Worm (Caenorhabditis elegans): ENCODE data around the gene msp-49.

Gene msp-49

ce11 chrII:5171610-5172009 lies 22.6 kb upstream of the msp-49 start, which contains the start of gene C27D6.15:
C27D6.15 (plus strand) TSS chrII:5171910.
- no peak for TF ChIP-seq klf-2 (GFP tag; conservative IDR thresholded peaks at IDR 0.05)
- no peak for TF ChIP-seq ztf-29 (GFP tag; IDR thresholded peaks at IDR 0.05)
- no peak for TF ChIP-seq ref-1 (GFP tag; conservative IDR thresholded peaks at IDR 0.05)
- no peak for TF ChIP-seq T22C8.4 (GFP tag; IDR thresholded peaks at IDR 0.05)
- no peak for TF ChIP-seq ztf-23 (GFP tag; IDR thresholded peaks at IDR 0.05)
- no peak for TF ChIP-seq flt-1 (GFP tag; IDR thresholded peaks at IDR 0.05)
- TF ChIP-seq med-1 (GFP tag; optimal IDR thresholded peaks at IDR 0.05; ENCODE audit: insufficient read depth) = no peak
- no peak for TF ChIP-seq cog-1 (tag; optimal IDR thresholded peaks at IDR 0.05)
- no peak for TF ChIP-seq tab-1 (GFP tag; IDR thresholded peaks at IDR 0.05)

DNA sequence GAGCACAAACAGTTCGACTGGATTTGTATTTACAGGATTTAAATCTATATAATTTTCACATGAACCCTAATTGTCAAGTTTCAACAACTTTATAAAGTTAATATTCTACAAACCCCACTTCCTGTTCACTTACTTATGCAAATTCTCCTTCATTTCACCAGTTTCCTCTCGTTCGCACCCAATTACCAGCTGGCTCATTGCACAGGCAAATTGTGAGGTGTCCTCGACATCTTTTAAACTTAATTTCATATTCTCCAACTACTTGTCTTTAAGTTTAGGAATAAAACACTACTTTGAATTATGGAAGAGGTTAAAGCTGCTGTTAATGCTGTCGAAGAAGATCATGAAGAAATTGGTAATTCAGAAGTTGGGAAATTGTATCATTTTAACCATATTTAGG lies 21.7 kb upstream of the msp-49 start, which contains the start of gene C27D6.1:
TSS of gene C27D6.1 (plus strand) at position 301 of the 400 bp plus-strand sequence.
- TF ChIP-seq klf-2 (GFP tag; conservative IDR thresholded peaks at IDR 0.05) (no peak), T22C8.4 (GFP tag; IDR thresholded peaks at IDR 0.05) (no peak), ref-1 (GFP tag; conservative IDR thresholded peaks at IDR 0.05) (no peak), ztf-29 (GFP tag; IDR thresholded peaks at IDR 0.05) (no peak), cog-1 (tag; optimal IDR thresholded peaks at IDR 0.05) (no peak)

- TF ChIP-seq ref-1 (GFP tag; conservative IDR thresholded peaks at IDR 0.05) (no peak), ztf-23 (GFP tag; IDR thresholded peaks at IDR 0.05) (no peak), klf-2 (GFP tag; conservative IDR thresholded peaks at IDR 0.05) (no peak), med-1 (GFP tag; optimal IDR thresholded peaks at IDR 0.05; ENCODE audit: insufficient read depth) (no peak), flt-1 (GFP tag; IDR thresholded peaks at IDR 0.05) (no peak), T22C8.4 (GFP tag; IDR thresholded peaks at IDR 0.05) (no peak), cog-1 (tag; optimal IDR thresholded peaks at IDR 0.05) (no peak), tab-1 (GFP tag; IDR thresholded peaks at IDR 0.05) (no peak), ztf-29 (GFP tag; IDR thresholded peaks at IDR 0.05) (no peak)
Measured at ce11 chrII:5174370-5174769, 19.8 kb upstream of the msp-49 start, which contains the start of gene C27D6.3. C27D6.3 (minus strand) TSS chrII:5174470.

DNA sequence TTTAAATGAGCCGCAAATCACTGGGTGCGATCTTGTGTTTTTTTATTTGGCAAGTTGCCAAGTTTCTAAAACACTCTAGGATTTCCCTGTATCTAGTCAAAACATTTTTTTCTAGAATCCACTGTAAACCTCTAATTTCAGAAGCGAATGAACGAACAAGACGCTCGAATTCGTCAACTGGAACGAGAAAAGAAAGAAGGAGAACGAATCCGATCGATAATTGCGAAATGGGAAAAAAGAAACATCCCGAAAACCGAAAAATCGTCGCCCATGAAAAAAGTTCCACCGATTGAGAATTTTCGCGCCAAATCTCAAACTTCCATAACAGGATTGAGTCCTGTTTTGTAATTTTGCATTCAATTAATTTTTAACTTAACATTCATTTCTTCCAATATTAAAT lies 17.2 kb upstream of the msp-49 start:
- TF ChIP-seq cog-1 (tag; optimal IDR thresholded peaks at IDR 0.05) (no peak), tab-1 (GFP tag; IDR thresholded peaks at IDR 0.05) (no peak), ref-1 (GFP tag; conservative IDR thresholded peaks at IDR 0.05) (no peak), T22C8.4 (GFP tag; IDR thresholded peaks at IDR 0.05) (no peak), med-1 (GFP tag; optimal IDR thresholded peaks at IDR 0.05; ENCODE audit: insufficient read depth) (no peak), ztf-29 (GFP tag; IDR thresholded peaks at IDR 0.05) (no peak), ztf-23 (GFP tag; IDR thresholded peaks at IDR 0.05) (no peak), flt-1 (GFP tag; IDR thresholded peaks at IDR 0.05) (no peak), klf-2 (GFP tag; conservative IDR thresholded peaks at IDR 0.05) (no peak)

- TF ChIP-seq flt-1 (GFP tag; IDR thresholded peaks at IDR 0.05) (no peak), T22C8.4 (GFP tag; IDR thresholded peaks at IDR 0.05) (no peak), tab-1 (GFP tag; IDR thresholded peaks at IDR 0.05) (no peak), med-1 (GFP tag; optimal IDR thresholded peaks at IDR 0.05; ENCODE audit: insufficient read depth) (no peak), cog-1 (tag; optimal IDR thresholded peaks at IDR 0.05) (no peak), klf-2 (GFP tag; conservative IDR thresholded peaks at IDR 0.05) (no peak), ztf-29 (GFP tag; IDR thresholded peaks at IDR 0.05) (no peak), ref-1 (GFP tag; conservative IDR thresholded peaks at IDR 0.05) (no peak), ztf-23 (GFP tag; IDR thresholded peaks at IDR 0.05) (no peak)
Measured at ce11 chrII:5177902-5178301, 16.3 kb upstream of the msp-49 start, which contains the start of gene C27D6.12. C27D6.12 (minus strand) TSS chrII:5178002.

ce11 chrII:5178609-5179008 lies 15.6 kb upstream of the msp-49 start:
- TF ChIP-seq med-1 (GFP tag; optimal IDR thresholded peaks at IDR 0.05; ENCODE audit: insufficient read depth) (no peak), ztf-23 (GFP tag; IDR thresholded peaks at IDR 0.05) (no peak), ref-1 (GFP tag; conservative IDR thresholded peaks at IDR 0.05) (no peak), cog-1 (tag; optimal IDR thresholded peaks at IDR 0.05) (no peak), klf-2 (GFP tag; conservative IDR thresholded peaks at IDR 0.05) (no peak), tab-1 (GFP tag; IDR thresholded peaks at IDR 0.05) (no peak), T22C8.4 (GFP tag; IDR thresholded peaks at IDR 0.05) (no peak), ztf-29 (GFP tag; IDR thresholded peaks at IDR 0.05) (no peak), flt-1 (GFP tag; IDR thresholded peaks at IDR 0.05) (no peak)

- TF ChIP-seq klf-2 (GFP tag; conservative IDR thresholded peaks at IDR 0.05) (no peak), cog-1 (tag; optimal IDR thresholded peaks at IDR 0.05) (no peak), T22C8.4 (GFP tag; IDR thresholded peaks at IDR 0.05) (no peak), ztf-23 (GFP tag; IDR thresholded peaks at IDR 0.05) (no peak), ref-1 (GFP tag; conservative IDR thresholded peaks at IDR 0.05) (no peak), tab-1 (GFP tag; IDR thresholded peaks at IDR 0.05) (no peak), med-1 (GFP tag; optimal IDR thresholded peaks at IDR 0.05; ENCODE audit: insufficient read depth) (no peak), ztf-29 (GFP tag; IDR thresholded peaks at IDR 0.05) (no peak), flt-1 (GFP tag; IDR thresholded peaks at IDR 0.05) (no peak)
Measured at ce11 chrII:5180272-5180671, 13.9 kb upstream of the msp-49 start.

- TF ChIP-seq T22C8.4 (GFP tag; IDR thresholded peaks at IDR 0.05) (no peak), klf-2 (GFP tag; conservative IDR thresholded peaks at IDR 0.05) (no peak), med-1 (GFP tag; optimal IDR thresholded peaks at IDR 0.05; ENCODE audit: insufficient read depth) (peak; percentile 10), ztf-29 (GFP tag; IDR thresholded peaks at IDR 0.05) (no peak), cog-1 (tag; optimal IDR thresholded peaks at IDR 0.05) (peak; percentile 53), flt-1 (GFP tag; IDR thresholded peaks at IDR 0.05) (peak; percentile 68; the same call in 1 of the 2 replicates), ztf-23 (GFP tag; IDR thresholded peaks at IDR 0.05) (no peak), tab-1 (GFP tag; IDR thresholded peaks at IDR 0.05) (no peak)
Measured at ce11 chrII:5181497-5181896, 12.7 kb upstream of the msp-49 start.

ce11 chrII:5182451-5182850 lies 11.7 kb upstream of the msp-49 start:
- TF ChIP-seq flt-1 (GFP tag; IDR thresholded peaks at IDR 0.05) (no peak; the same call in 1 of the 2 replicates), med-1 (GFP tag; optimal IDR thresholded peaks at IDR 0.05; ENCODE audit: insufficient read depth) (no peak), ztf-29 (GFP tag; IDR thresholded peaks at IDR 0.05) (no peak), ref-1 (GFP tag; conservative IDR thresholded peaks at IDR 0.05) (no peak), klf-2 (GFP tag; conservative IDR thresholded peaks at IDR 0.05) (no peak), T22C8.4 (GFP tag; IDR thresholded peaks at IDR 0.05) (no peak), tab-1 (GFP tag; IDR thresholded peaks at IDR 0.05) (no peak), ztf-23 (GFP tag; IDR thresholded peaks at IDR 0.05) (no peak), cog-1 (tag; optimal IDR thresholded peaks at IDR 0.05) (no peak)

DNA sequence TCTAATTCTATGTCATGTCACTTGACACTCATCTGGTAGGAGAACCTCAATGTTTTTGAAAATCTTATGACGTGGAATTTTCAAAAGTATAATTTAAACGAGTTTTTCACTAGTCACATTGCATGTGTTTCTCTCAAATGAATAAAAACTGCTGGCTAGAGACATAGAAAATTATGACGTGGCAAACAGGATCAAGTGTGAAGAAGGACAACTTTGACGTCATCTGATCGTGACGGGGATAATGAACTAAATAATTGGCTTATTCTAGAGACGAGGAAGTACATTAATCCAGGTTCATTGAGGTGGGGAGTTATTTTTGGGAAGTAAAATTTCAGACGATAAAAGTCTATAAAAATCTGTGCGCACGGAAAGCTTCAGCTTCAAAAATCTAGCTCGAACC lies 11.0 kb upstream of the msp-49 start:
- no peak for TF ChIP-seq flt-1 (GFP tag; IDR thresholded peaks at IDR 0.05)
- no peak for TF ChIP-seq ztf-23 (GFP tag; IDR thresholded peaks at IDR 0.05)
- TF ChIP-seq klf-2 (GFP tag; conservative IDR thresholded peaks at IDR 0.05) = no peak
- no peak for TF ChIP-seq ztf-29 (GFP tag; IDR thresholded peaks at IDR 0.05)
- TF ChIP-seq tab-1 (GFP tag; IDR thresholded peaks at IDR 0.05) = no peak
- no peak for TF ChIP-seq T22C8.4 (GFP tag; IDR thresholded peaks at IDR 0.05)
- TF ChIP-seq med-1 (GFP tag; optimal IDR thresholded peaks at IDR 0.05; ENCODE audit: insufficient read depth) = no peak
- TF ChIP-seq ref-1 (GFP tag; conservative IDR thresholded peaks at IDR 0.05) = no peak
- no peak for TF ChIP-seq cog-1 (tag; optimal IDR thresholded peaks at IDR 0.05)
